Worm (Caenorhabditis elegans) whole organism, L4 larva: ENCODE measurements around the gene srx-36.
A peak's percentile ranks its signal among the peaks of the same experiment; 100 is the strongest.

Source experiments
- F10B5.3 ChIP-seq: sonication (generic microtip); optimal IDR thresholded peaks from 2 replicates; lab custom pipeline; 2016; ENCODE audit warnings: mild to moderate bottlenecking, missing genetic modification characterization, missing compliant biosample characterization
- F26F4.8 ChIP-seq: fragments of 200-800 bp; sonication (Bioruptor generic); conservative IDR thresholded peaks from 2 replicates; pipeline ENCODE4 v1.3.6; 2022; ENCODE audit warnings: missing genetic modification characterization, missing compliant biosample characterization
- F44E2.7 ChIP-seq: fragments of 200-800 bp; sonication (Bioruptor generic); IDR thresholded peaks from 2 replicates; pipeline ENCODE4 v2.1.2; 2022; ENCODE audit warnings: missing genetic modification characterization, missing compliant biosample characterization
- T20F7.1 ChIP-seq: fragments of 200-800 bp; sonication (Bioruptor generic); optimal IDR thresholded peaks from 2 replicates; lab custom pipeline; 2018; ENCODE audit warnings: mild to moderate bottlenecking, missing genetic modification characterization, missing compliant biosample characterization
- T26A8.4 ChIP-seq: fragments of 200-800 bp; sonication (Bioruptor generic); IDR thresholded peaks from 2 replicates; pipeline ENCODE4 v1.3.6; 2022; ENCODE audit warnings: missing genetic modification characterization, missing compliant biosample characterization
- Y5F2A.4 ChIP-seq: fragments of 200-800 bp; sonication (Bioruptor generic); optimal IDR thresholded peaks from 2 replicates; lab custom pipeline; 2018; ENCODE audit warnings: mild to moderate bottlenecking, missing genetic modification characterization, missing compliant biosample characterization
- Y75B8A.6 ChIP-seq: fragments of 200-800 bp; sonication (Bioruptor generic); IDR thresholded peaks from 2 replicates; pipeline ENCODE4 v1.3.6; 2022; ENCODE audit warnings: missing genetic modification reagents, missing genetic modification characterization, missing compliant biosample characterization
- aha-1 ChIP-seq: fragments of 150-350 bp; peaks from one replicate; lab custom pipeline; 2014; ENCODE audit warnings: missing biosample characterization, missing genetic modification characterization
- arid-1 ChIP-seq: fragments of 200-800 bp; sonication (Bioruptor generic); conservative IDR thresholded peaks from 2 replicates; pipeline ENCODE4 v1.3.6; 2022; ENCODE audit warnings: missing genetic modification reagents, missing genetic modification characterization, missing compliant biosample characterization
- ceh-20 ChIP-seq: fragments of 200-800 bp; sonication (Bioruptor generic); IDR thresholded peaks from 2 replicates; pipeline ENCODE4 v1.3.6; 2022; ENCODE audit warnings: missing genetic modification reagents, missing genetic modification characterization, missing compliant biosample characterization
- ceh-32 ChIP-seq: sonication (generic microtip); optimal IDR thresholded peaks from 2 replicates; lab custom pipeline; 2016; ENCODE audit warnings: mild to moderate bottlenecking, missing genetic modification characterization, missing compliant biosample characterization; ENCODE audit not compliant: poor library complexity
- ceh-44 ChIP-seq: fragments of 200-800 bp; sonication (Bioruptor generic); IDR thresholded peaks from 2 replicates; pipeline ENCODE4 v1.3.6; 2022; ENCODE audit warnings: missing genetic modification reagents, missing genetic modification characterization, missing compliant biosample characterization
- ceh-62 ChIP-seq: sonication (generic microtip); optimal IDR thresholded peaks from 2 replicates; lab custom pipeline; 2017; ENCODE audit warnings: missing biosample characterization, missing genetic modification characterization
- daf-16 ChIP-seq, 3 experiments: sonication (generic microtip); optimal IDR thresholded peaks; 2 replicates each; lab custom pipeline; 2016 to 2017; ENCODE audit warnings: missing genetic modification characterization in 3 of 3, missing genetic modification reagents in 3 of 3, mild to moderate bottlenecking in 2 of 3, missing compliant biosample characterization in 2 of 3, missing biosample characterization in 1 of 3, moderate library complexity in 1 of 3
- daf-19 ChIP-seq: fragments of 200-800 bp; sonication (Bioruptor generic); conservative IDR thresholded peaks from 2 replicates; pipeline ENCODE4 v1.3.6; 2022; ENCODE audit warnings: missing genetic modification characterization, missing compliant biosample characterization
- dpl-1 ChIP-seq: fragments of 150-350 bp; optimal IDR thresholded peaks from 2 replicates; lab custom pipeline; 2014; ENCODE audit warnings: missing biosample characterization, missing genetic modification reagents, missing genetic modification characterization
- duxl-1 ChIP-seq: sonication (generic microtip); optimal IDR thresholded peaks from 2 replicates; lab custom pipeline; 2016; ENCODE audit warnings: mild to moderate bottlenecking, missing genetic modification characterization, moderate library complexity, missing compliant biosample characterization; ENCODE audit not compliant: poor library complexity
- egl-27 ChIP-seq: sonication (generic microtip); optimal IDR thresholded peaks from 3 replicates; lab custom pipeline; 2017; ENCODE audit warnings: missing biosample characterization, missing genetic modification reagents, missing genetic modification characterization
- hlh-11 ChIP-seq: fragments of 200-800 bp; sonication (Bioruptor generic); optimal IDR thresholded peaks from 2 replicates; lab custom pipeline; 2018; ENCODE audit warnings: mild to moderate bottlenecking, missing genetic modification characterization, missing compliant biosample characterization
- hlh-30 ChIP-seq: sonication (generic microtip); optimal IDR thresholded peaks from 2 replicates; lab custom pipeline; 2017; ENCODE audit warnings: antibody characterized with exemption, mild to moderate bottlenecking, missing genetic modification characterization, missing compliant biosample characterization; ENCODE audit not compliant: insufficient read depth
- lin-29 ChIP-seq: fragments of 200-800 bp; sonication (Bioruptor generic); IDR thresholded peaks from 2 replicates; pipeline ENCODE4 v1.3.6; 2022; ENCODE audit warnings: missing genetic modification reagents, missing genetic modification characterization, missing compliant biosample characterization
- madf-9 ChIP-seq: fragments of 200-800 bp; sonication (Bioruptor generic); conservative IDR thresholded peaks from 2 replicates; pipeline ENCODE4 v1.3.6; 2022; ENCODE audit warnings: missing genetic modification reagents, missing genetic modification characterization, missing compliant biosample characterization
- mdt-29 ChIP-seq: fragments of 200-800 bp; sonication (Bioruptor generic); IDR thresholded peaks from 2 replicates; pipeline ENCODE4 v1.3.6; 2022; ENCODE audit warnings: missing genetic modification reagents, missing genetic modification characterization, missing compliant biosample characterization
- nhr-10 ChIP-seq: fragments of 150-350 bp; optimal IDR thresholded peaks from 2 replicates; lab custom pipeline; 2014; ENCODE audit warnings: missing biosample characterization, missing genetic modification characterization
- nhr-11 ChIP-seq: fragments of 150-350 bp; optimal IDR thresholded peaks from 2 replicates; lab custom pipeline; 2014; ENCODE audit warnings: missing biosample characterization, missing genetic modification characterization
- nhr-111 ChIP-seq: fragments of 200-800 bp; sonication (Bioruptor generic); optimal IDR thresholded peaks from 2 replicates; lab custom pipeline; 2018; ENCODE audit warnings: mild to moderate bottlenecking, missing genetic modification characterization, missing compliant biosample characterization
- nhr-28 ChIP-seq: fragments of 150-350 bp; optimal IDR thresholded peaks from 2 replicates; lab custom pipeline; 2014; ENCODE audit warnings: missing biosample characterization, missing genetic modification characterization
- nhr-77 ChIP-seq: fragments of 150-350 bp; optimal IDR thresholded peaks from 2 replicates; lab custom pipeline; 2014; ENCODE audit warnings: missing biosample characterization, missing genetic modification characterization
- tag-97 ChIP-seq: fragments of 200-800 bp; sonication (Bioruptor generic); IDR thresholded peaks from 2 replicates; pipeline ENCODE4 v1.3.6; 2022; ENCODE audit warnings: missing genetic modification characterization, missing compliant biosample characterization
- tra-1 ChIP-seq: fragments of 200-800 bp; sonication (Bioruptor generic); IDR thresholded peaks from 2 replicates; pipeline ENCODE4 v1.3.6; 2022; ENCODE audit warnings: missing genetic modification reagents, missing genetic modification characterization, missing compliant biosample characterization
- unc-39 ChIP-seq: sonication (generic microtip); optimal IDR thresholded peaks from 2 replicates; lab custom pipeline; 2017; ENCODE audit warnings: missing biosample characterization, missing genetic modification characterization
- unc-62 ChIP-seq, 3 experiments: fragments of 150-350 bp in 1 of 3; sonication (generic microtip); optimal IDR thresholded peaks in 2 of 3; peaks in 1 of 3; 1 replicate in 1 of 3; 2 replicates in 2 of 3; lab custom pipeline; 2014 to 2017; ENCODE audit warnings: missing biosample characterization in 3 of 3, missing genetic modification characterization in 3 of 3, missing genetic modification reagents in 3 of 3, missing genotype in 1 of 3
- zfp-3 ChIP-seq: fragments of 200-800 bp; sonication (Bioruptor generic); conservative IDR thresholded peaks from 2 replicates; pipeline ENCODE4 v1.3.6; 2022; ENCODE audit warnings: missing genetic modification reagents, missing genetic modification characterization, missing compliant biosample characterization
- ztf-7 ChIP-seq: fragments of 150-350 bp; optimal IDR thresholded peaks from 2 replicates; lab custom pipeline; 2014; ENCODE audit warnings: missing biosample characterization, missing genetic modification characterization

Gene srx-36

ce11 chrV:7089217-7089616 is 41.7 kb downstream of the srx-36 start (continued):
- TF ChIP-seq nhr-77 (tag; lab: Kevin White, UChicago) (peak; percentile 61), F26F4.8 (GFP tag; lab: Robert Waterston, UW) (no peak), Y5F2A.4 (GFP tag; lab: Kevin White, UChicago) (no peak), daf-19 (GFP tag; lab: Robert Waterston, UW) (no peak), tag-97 (GFP tag; lab: Robert Waterston, UW) (no peak), dpl-1 (GFP tag; lab: Kevin White, UChicago) (peak; percentile 28), egl-27 (tag; lab: Kevin White, UChicago) (no peak), duxl-1 (tag; lab: Kevin White, UChicago) (no peak), Y75B8A.6 (GFP tag; lab: Robert Waterston, UW) (no peak), F10B5.3 (no peak), F44E2.7 (GFP tag; lab: Robert Waterston, UW) (no peak), zfp-3 (GFP tag; lab: Robert Waterston, UW) (no peak), ceh-32 (tag; lab: Kevin White, UChicago) (no peak), nhr-10 (tag; lab: Kevin White, UChicago) (no peak), lin-29 (no peak), mdt-29 (no peak), madf-9 (GFP tag; lab: Robert Waterston, UW) (no peak), ztf-7 (no peak), arid-1 (no peak), ceh-62 (tag; lab: Kevin White, UChicago) (no peak), T20F7.1 (no peak)

- TF ChIP-seq unc-62 (GFP tag; optimal IDR thresholded peaks at IDR 0.05 in 1 of 2; lab: Kevin White, UChicago) (peak in 1 of 2 experiments; percentile 95), unc-62 (tag; optimal IDR thresholded peaks at IDR 0.05; lab: Kevin White, UChicago) (no peak), ceh-44 (GFP tag; lab: Robert Waterston, UW) (no peak), T26A8.4 (no peak)
These were observed 43.5 kb downstream of the srx-36 start for ce11 chrV:7087340-7087739.

ce11 chrV:7085518-7086104 is 45.3 kb downstream of the srx-36 start, which contains the start of gene VC5.2:
Gene VC5.2, plus strand, starts transcription at chrV:7085956.
- TF ChIP-seq nhr-111 (GFP tag; lab: Kevin White, UChicago) (no peak), tra-1 (GFP tag; lab: Robert Waterston, UW) (no peak), nhr-28 (tag; lab: Kevin White, UChicago) (peak; percentile 75), unc-39 (tag; lab: Kevin White, UChicago) (no peak), aha-1 (tag; lab: Kevin White, UChicago) (no peak), nhr-77 (tag; lab: Kevin White, UChicago) (peak; percentile 11), hlh-11 (tag; lab: Kevin White, UChicago) (peak; percentile 34), duxl-1 (tag; lab: Kevin White, UChicago) (no peak), nhr-11 (tag; lab: Kevin White, UChicago) (no peak), hlh-30 (tag; lab: Kevin White, UChicago) (peak; percentile 8), daf-16 (GFP tag; optimal IDR thresholded peaks at IDR 0.05; lab: Kevin White, UChicago) (peak in 1 of 2 experiments; percentile 41), daf-16 (tag; optimal IDR thresholded peaks at IDR 0.05; lab: Kevin White, UChicago) (no peak), ceh-20 (GFP tag; lab: Robert Waterston, UW) (0 out of 2 replicates have a peak, but pooled peaks have one; percentile 23), unc-62 (GFP tag; optimal IDR thresholded peaks at IDR 0.05 in 1 of 2; lab: Kevin White, UChicago) (peak in 1 of 2 experiments; percentile 75), unc-62 (tag; optimal IDR thresholded peaks at IDR 0.05; lab: Kevin White, UChicago) (no peak)
